Fruit fly (Drosophila melanogaster) whole organism, embryonic: ENCODE measurements around the gene heix.

Experiments
- Ada2b ChIP-seq: fragments of 200-800 bp; sonication (Bioruptor generic); IDR thresholded peaks from 2 replicates; pipeline ENCODE4 v1.3.6; 2022; ENCODE audit warnings: missing biosample characterization, missing genetic modification characterization
- Antp ChIP-seq: fragments of 200-800 bp; sonication (Bioruptor generic); optimal IDR thresholded peaks from 3 replicates; lab custom pipeline; 2016; ENCODE audit warnings: missing biosample characterization, missing genetic modification characterization
- CG16815 ChIP-seq: fragments of 200-800 bp; sonication (Bioruptor generic); optimal IDR thresholded peaks from 3 replicates; lab custom pipeline; 2017; ENCODE audit warnings: missing biosample characterization, mild to moderate bottlenecking, missing genetic modification characterization
- CG17328 ChIP-seq: fragments of 200-800 bp; sonication (Bioruptor generic); IDR thresholded peaks from 2 replicates; pipeline ENCODE4 v1.3.6; 2022; ENCODE audit warnings: missing biosample characterization, missing genetic modification characterization
- CG17385 ChIP-seq: fragments of 200-800 bp; sonication (Bioruptor generic); optimal IDR thresholded peaks from 3 replicates; lab custom pipeline; 2018; ENCODE audit warnings: missing biosample characterization, mild to moderate bottlenecking, missing genetic modification characterization
- CG17802 ChIP-seq: fragments of 200-800 bp; sonication (Bioruptor generic); optimal IDR thresholded peaks from 2 replicates; lab custom pipeline; 2018; ENCODE audit warnings: missing biosample characterization, mild to moderate bottlenecking, missing genetic modification characterization, moderate library complexity
- CG18476 ChIP-seq: fragments of 200-800 bp; sonication (Bioruptor generic); optimal IDR thresholded peaks from 2 replicates; lab custom pipeline; 2016; ENCODE audit warnings: missing biosample characterization, mild to moderate bottlenecking, missing genetic modification characterization
- CG18599 ChIP-seq: fragments of 200-800 bp; sonication (Bioruptor generic); optimal IDR thresholded peaks from 3 replicates; lab custom pipeline; 2017; ENCODE audit warnings: missing biosample characterization, missing genetic modification characterization, mild to moderate bottlenecking, moderate library complexity, missing genetic modification reagents
- CG2678 ChIP-seq: fragments of 200-800 bp; sonication (Bioruptor generic); optimal IDR thresholded peaks from 3 replicates; lab custom pipeline; 2019; ENCODE audit warnings: missing biosample characterization, mild to moderate bottlenecking, missing genetic modification characterization, moderate library complexity
- CG2712 ChIP-seq: fragments of 200-800 bp; optimal IDR thresholded peaks from 3 replicates; lab custom pipeline; 2019; ENCODE audit warnings: missing biosample characterization, mild to moderate bottlenecking, missing genetic modification characterization, moderate library complexity
- CG3407 ChIP-seq: fragments of 200-800 bp; sonication (Bioruptor generic); optimal IDR thresholded peaks from 2 replicates; lab custom pipeline; 2018; ENCODE audit warnings: missing biosample characterization, mild to moderate bottlenecking, missing genetic modification characterization
- CG3847 ChIP-seq: fragments of 200-800 bp; sonication (Bioruptor generic); IDR thresholded peaks from 2 replicates; pipeline ENCODE4 v1.3.6; 2022; ENCODE audit warnings: missing biosample characterization, missing genetic modification characterization
- CG7839 ChIP-seq: fragments of 200-800 bp; sonication (Bioruptor generic); optimal IDR thresholded peaks from 3 replicates; lab custom pipeline; 2018; ENCODE audit warnings: missing biosample characterization, mild to moderate bottlenecking, missing genetic modification characterization, moderate library complexity
- CG7987 ChIP-seq: fragments of 200-800 bp; sonication (Bioruptor generic); optimal IDR thresholded peaks from 2 replicates; lab custom pipeline; 2018; ENCODE audit warnings: missing biosample characterization, mild to moderate bottlenecking, missing genetic modification characterization, moderate library complexity
- CG8359 ChIP-seq: fragments of 200-800 bp; sonication (Bioruptor generic); optimal IDR thresholded peaks from 2 replicates; lab custom pipeline; 2017; ENCODE audit warnings: missing biosample characterization, mild to moderate bottlenecking, missing genetic modification characterization, borderline replicate concordance
- CG8388 ChIP-seq: fragments of 200-800 bp; sonication (Bioruptor generic); optimal IDR thresholded peaks from 2 replicates; lab custom pipeline; 2019; ENCODE audit warnings: missing biosample characterization, mild to moderate bottlenecking, missing genetic modification characterization, moderate library complexity
- CG9727 ChIP-seq: fragments of 200-800 bp; sonication (Bioruptor generic); optimal IDR thresholded peaks from 3 replicates; lab custom pipeline; 2017; ENCODE audit warnings: missing biosample characterization, mild to moderate bottlenecking, missing genetic modification characterization
- Camta ChIP-seq: fragments of 200-800 bp; sonication (Bioruptor generic); optimal IDR thresholded peaks from 2 replicates; lab custom pipeline; 2016; ENCODE audit warnings: missing biosample characterization, missing genetic modification characterization
- CkIIα-i1 ChIP-seq: fragments of 200-800 bp; sonication (Bioruptor generic); IDR thresholded peaks from 2 replicates; pipeline ENCODE4 v1.3.6; 2022; ENCODE audit warnings: missing biosample characterization, missing genetic modification characterization
- Hr3 ChIP-seq: fragments of 200-800 bp; sonication (Bioruptor generic); optimal IDR thresholded peaks from 3 replicates; lab custom pipeline; 2016; ENCODE audit warnings: missing biosample characterization, missing genetic modification characterization
- Lhr ChIP-seq: fragments of 200-800 bp; sonication (Bioruptor generic); optimal IDR thresholded peaks from 3 replicates; lab custom pipeline; 2017; ENCODE audit warnings: mild to moderate bottlenecking, missing biosample characterization, missing genetic modification reagents, missing genetic modification characterization
- Med ChIP-seq: fragments of 200-800 bp; sonication (Bioruptor generic); peaks from one replicate; lab custom pipeline; 2016; ENCODE audit warnings: missing biosample characterization, missing genetic modification characterization, mild to moderate bottlenecking, inconsistent platforms, moderate library complexity
- NfI ChIP-seq: fragments of 200-800 bp; sonication (Bioruptor generic); optimal IDR thresholded peaks from 3 replicates; lab custom pipeline; 2018; ENCODE audit warnings: missing biosample characterization, mild to moderate bottlenecking, missing genetic modification characterization, moderate library complexity
- Six4 ChIP-seq: fragments of 200-800 bp; sonication (Bioruptor generic); optimal IDR thresholded peaks from 2 replicates; lab custom pipeline; 2016; ENCODE audit warnings: missing biosample characterization, missing genetic modification characterization
- amos ChIP-seq: fragments of 200-800 bp; sonication (Bioruptor generic); IDR thresholded peaks from 2 replicates; pipeline ENCODE4 v1.3.6; 2022; ENCODE audit warnings: missing biosample characterization, missing genetic modification characterization; ENCODE audit not compliant: partially characterized antibody
- ash1 ChIP-seq: fragments of 200-800 bp; sonication (Bioruptor generic); optimal IDR thresholded peaks from 2 replicates; lab custom pipeline; 2018; ENCODE audit warnings: missing biosample characterization, mild to moderate bottlenecking, missing genetic modification characterization
- bcd ChIP-seq: fragments of 200-800 bp; sonication (Bioruptor generic); optimal IDR thresholded peaks from 2 replicates; lab custom pipeline; 2017; ENCODE audit warnings: missing biosample characterization, mild to moderate bottlenecking, missing genetic modification characterization
- btn ChIP-seq: fragments of 200-800 bp; sonication (Bioruptor generic); optimal IDR thresholded peaks from 2 replicates; lab custom pipeline; 2016; ENCODE audit warnings: missing biosample characterization, missing genetic modification characterization
- corto ChIP-seq: fragments of 200-800 bp; sonication (Bioruptor generic); optimal IDR thresholded peaks from 2 replicates; lab custom pipeline; 2016; ENCODE audit warnings: missing biosample characterization, mild to moderate bottlenecking, missing genetic modification characterization, moderate library complexity
- dan ChIP-seq: fragments of 200-800 bp; sonication (Bioruptor generic); IDR thresholded peaks from 2 replicates; pipeline ENCODE4 v1.3.6; 2022; ENCODE audit warnings: missing biosample characterization, missing genetic modification characterization
- fd64A ChIP-seq: fragments of 200-800 bp; sonication (Bioruptor generic); optimal IDR thresholded peaks from 3 replicates; lab custom pipeline; 2018; ENCODE audit warnings: missing biosample characterization, mild to moderate bottlenecking, missing genetic modification characterization
- fru ChIP-seq: fragments of >200 bp; optimal IDR thresholded peaks from 2 replicates; lab custom pipeline; 2017
- insv ChIP-seq, 2 experiments: fragments of 200-800 bp; sonication (Bioruptor generic); optimal IDR thresholded peaks; 3 replicates each; lab custom pipeline; 2016 to 2018; ENCODE audit warnings: missing biosample characterization in 2 of 2, missing genetic modification characterization in 2 of 2
- kah ChIP-seq: fragments of 200-800 bp; sonication (Bioruptor generic); optimal IDR thresholded peaks from 2 replicates; lab custom pipeline; 2018; ENCODE audit warnings: missing biosample characterization, mild to moderate bottlenecking, missing genetic modification characterization
- lola ChIP-seq, 3 experiments: fragments of >200 bp in 2 of 3; fragments of 200-800 bp in 1 of 3; sonication (Bioruptor generic) in 1 of 3; optimal IDR thresholded peaks; 2 replicates each; lab custom pipeline; 2017 to 2019; ENCODE audit warnings: missing biosample characterization in 3 of 3, missing genetic modification characterization in 3 of 3, mild to moderate bottlenecking in 1 of 3, moderate library complexity in 1 of 3
- mam ChIP-seq: fragments of 200-800 bp; sonication (Bioruptor generic); optimal IDR thresholded peaks from 3 replicates; lab custom pipeline; 2016; ENCODE audit warnings: missing biosample characterization, missing genetic modification characterization
- nau ChIP-seq: fragments of 200-800 bp; sonication (Bioruptor generic); optimal IDR thresholded peaks from 3 replicates; lab custom pipeline; 2017; ENCODE audit warnings: missing biosample characterization, mild to moderate bottlenecking, missing genetic modification characterization, missing genetic modification reagents
- odd ChIP-seq: fragments of 200-800 bp; sonication (Bioruptor generic); optimal IDR thresholded peaks from 2 replicates; lab custom pipeline; 2017; ENCODE audit warnings: missing biosample characterization, mild to moderate bottlenecking, missing genetic modification characterization
- otp ChIP-seq: fragments of 200-800 bp; sonication (Bioruptor generic); IDR thresholded peaks from 3 replicates; pipeline ENCODE4, ENCODE4 v1.3.6; 2022; ENCODE audit warnings: missing biosample characterization, missing genetic modification characterization
- pan ChIP-seq, 4 experiments: fragments of >200 bp in 3 of 4; fragments of 200-800 bp in 1 of 4; sonication (Bioruptor generic) in 1 of 4; optimal IDR thresholded peaks in 3 of 4; IDR thresholded peaks in 1 of 4; 2 replicates each; pipeline versions ENCODE4 v1.3.6 to Lab custom; 2017 to 2022; ENCODE audit warnings: missing biosample characterization in 2 of 4, missing genetic modification characterization in 2 of 4, mixed read lengths in 1 of 4
- sens-2 ChIP-seq: fragments of 200-800 bp; sonication (Bioruptor generic); IDR thresholded peaks from 2 replicates; pipeline ENCODE4 v1.3.6; 2022; ENCODE audit warnings: missing biosample characterization, missing genetic modification characterization
- sisA ChIP-seq: fragments of 200-800 bp; sonication (Bioruptor generic); IDR thresholded peaks from 2 replicates; pipeline ENCODE4 v1.3.6; 2022; ENCODE audit warnings: missing biosample characterization, missing genetic modification characterization
- sr ChIP-seq: fragments of 200-800 bp; sonication (Bioruptor generic); IDR thresholded peaks from 3 replicates; pipeline ENCODE4 v1.3.6; 2022; ENCODE audit warnings: missing biosample characterization, missing genetic modification characterization
- wdn ChIP-seq: fragments of 200-800 bp; sonication (Bioruptor generic); IDR thresholded peaks from 2 replicates; pipeline ENCODE4 v1.3.6; 2022; ENCODE audit warnings: missing biosample characterization, missing genetic modification characterization
- wor ChIP-seq: fragments of 200-800 bp; sonication (Bioruptor generic); IDR thresholded peaks from 2 replicates; pipeline ENCODE4 v1.3.6; 2022; ENCODE audit warnings: missing biosample characterization, missing genetic modification characterization
- zen ChIP-seq: fragments of 200-800 bp; sonication (Bioruptor generic); optimal IDR thresholded peaks from 3 replicates; lab custom pipeline; 2018; ENCODE audit warnings: missing biosample characterization, mild to moderate bottlenecking, missing genetic modification characterization, moderate library complexity
- zen2 ChIP-seq: fragments of 200-800 bp; sonication (Bioruptor generic); IDR thresholded peaks from 3 replicates; pipeline ENCODE4 v1.3.6; 2022; ENCODE audit warnings: missing biosample characterization, missing genetic modification characterization; ENCODE audit not compliant: partially characterized antibody
- zf30C ChIP-seq: fragments of 200-800 bp; sonication (Bioruptor generic); optimal IDR thresholded peaks from 3 replicates; lab custom pipeline; 2018; ENCODE audit warnings: missing biosample characterization, mild to moderate bottlenecking, missing genetic modification characterization

heix gene

dm6 chr2L:16269232-16270134, 30.2 kb downstream of the heix start (continued):
- TF ChIP-seq CG17328 (GFP tag; lab: Robert Waterston, UW) (no peak), Six4 (GFP tag; lab: Kevin White, UChicago) (peak; percentile 21), amos (GFP tag; lab: Robert Waterston, UW) (no peak), zen (no peak), wor (GFP tag; lab: Robert Waterston, UW) (no peak), wdn (GFP tag; lab: Robert Waterston, UW) (no peak), NfI (peak; percentile 86), CG2678 (tag; lab: Kevin White, UChicago) (peak; percentile 66), Med (GFP tag; lab: Kevin White, UChicago) (peak; percentile 96), Ada2b (GFP tag; lab: Robert Waterston, UW) (no peak), dan (GFP tag; lab: Robert Waterston, UW) (no peak), corto (GFP tag; lab: Kevin White, UChicago) (peak; percentile 49), CG9727 (GFP tag; lab: Kevin White, UChicago) (peak; percentile 72), CG3847 (GFP tag; lab: Robert Waterston, UW) (no peak), pan (optimal IDR thresholded peaks at IDR 0.05; lab: Kevin White, UChicago) (no peak), pan (GFP tag; optimal IDR thresholded peaks at IDR 0.05 in 1 of 2, IDR thresholded peaks at IDR 0.05 in 1 of 2) (no peak), lola (GFP tag; optimal IDR thresholded peaks at IDR 0.05; lab: Kevin White, UChicago) (no peak), zen2 (no peak), odd (peak; percentile 93), fru (lab: Kevin White, UChicago) (no peak), fd64A (GFP tag; lab: Kevin White, UChicago) (peak; percentile 90), ash1 (GFP tag; lab: Kevin White, UChicago) (peak; percentile 94), CG17385 (GFP tag; lab: Kevin White, UChicago) (peak; percentile 87), insv (GFP tag; optimal IDR thresholded peaks at IDR 0.05; lab: Kevin White, UChicago) (peak; percentile 99 to 100), btn (GFP tag; lab: Kevin White, UChicago) (peak; percentile 48), kah (GFP tag; lab: Kevin White, UChicago) (peak; percentile 90), nau (GFP tag; lab: Kevin White, UChicago) (peak; percentile 93), sisA (GFP tag; lab: Robert Waterston, UW) (no peak), CG18599 (GFP tag; lab: Kevin White, UChicago) (peak; percentile 90), CG18476 (no peak), CG8388 (GFP tag; lab: Kevin White, UChicago) (peak; percentile 66), Hr3 (GFP tag; lab: Kevin White, UChicago) (no peak), CG17802 (tag; lab: Kevin White, UChicago) (no peak), CkIIα-i1 (GFP tag; lab: Robert Waterston, UW) (no peak), CG3407 (GFP tag; lab: Kevin White, UChicago) (peak; percentile 69), bcd (GFP tag; lab: Kevin White, UChicago) (peak; percentile 56), mam (GFP tag; lab: Kevin White, UChicago) (no peak), CG7839 (tag; lab: Kevin White, UChicago) (peak; percentile 57), Lhr (peak; percentile 13), zf30C (GFP tag; lab: Kevin White, UChicago) (peak; percentile 58), CG7987 (GFP tag; lab: Kevin White, UChicago) (peak; percentile 95), sr (GFP tag; lab: Robert Waterston, UW) (no peak), CG2712 (peak; percentile 53), CG16815 (GFP tag; lab: Kevin White, UChicago) (no peak), CG8359 (GFP tag; lab: Kevin White, UChicago) (peak; percentile 47), sens-2 (GFP tag; lab: Robert Waterston, UW) (no peak), Camta (GFP tag; lab: Kevin White, UChicago) (no peak), otp (no peak), Antp (GFP tag; lab: Kevin White, UChicago) (no peak)
